Fruit fly (Drosophila melanogaster): ENCODE results near the gene CG13041.

The CG13041 gene

dm6 chr3L:16283821-16284220, 35.5 kb downstream of the CG13041 start, which contains the start of gene CG13048:
CG13048 (minus strand) TSS chr3L:16283921.
- TF ChIP-seq Hnf4 (GFP tag; optimal IDR thresholded peaks at IDR 0.05) (no peak), sage (GFP tag; optimal IDR thresholded peaks at IDR 0.05) (no peak), usp (GFP tag; optimal IDR thresholded peaks at IDR 0.05) (no peak), Hr78 (GFP tag; optimal IDR thresholded peaks at IDR 0.05) (no peak), Dfd (GFP tag; optimal IDR thresholded peaks at IDR 0.05) (no peak), OdsH (GFP tag; optimal IDR thresholded peaks at IDR 0.05) (no peak), rgr (GFP tag; optimal IDR thresholded peaks at IDR 0.05) (no peak), CrebA (GFP tag; optimal IDR thresholded peaks at IDR 0.05; ENCODE audit: borderline replicate concordance) (no peak), Jra (GFP tag; optimal IDR thresholded peaks at IDR 0.05) (no peak)

dm6 chr3L:16281880-16282556, 37.3 kb downstream of the CG13041 start, which contains the start of gene CG13049:
CG13049 (minus strand) TSS chr3L:16281930.
- TF ChIP-seq Dfd (GFP tag; optimal IDR thresholded peaks at IDR 0.05) (peak; percentile 80), OdsH (GFP tag; optimal IDR thresholded peaks at IDR 0.05) (no peak)

- TF ChIP-seq lola (GFP tag; optimal IDR thresholded peaks at IDR 0.05) (no peak), woc (GFP tag; optimal IDR thresholded peaks at IDR 0.05) (no peak), sage (GFP tag; optimal IDR thresholded peaks at IDR 0.05) (no peak), Vsx2 (GFP tag; optimal IDR thresholded peaks at IDR 0.05; ENCODE audit: partially characterized antibody) (peak; percentile 70), Rel (GFP tag; optimal IDR thresholded peaks at IDR 0.05) (no peak), Rel (tag; optimal IDR thresholded peaks at IDR 0.05) (no peak), Sp1 (GFP tag; optimal IDR thresholded peaks at IDR 0.05) (no peak)
Measured at dm6 chr3L:16279987-16280454, 39.3 kb downstream of the CG13041 start, which contains the start of gene CG13064. CG13064 (plus strand) TSS chr3L:16280404.

dm6 chr3L:16279171-16279570, 40.2 kb downstream of the CG13041 start, which contains the start of gene CG13050:
CG13050 (minus strand) TSS chr3L:16279271.
- TF ChIP-seq sage (GFP tag; optimal IDR thresholded peaks at IDR 0.05) (no peak), ey (GFP tag; optimal IDR thresholded peaks at IDR 0.05) (no peak)

dm6 chr3L:16277135-16277534, 42.2 kb downstream of the CG13041 start, which contains the start of gene CG13065:
CG13065 (plus strand) TSS chr3L:16277435.
- TF ChIP-seq Rel (GFP tag; optimal IDR thresholded peaks at IDR 0.05): no peak
- no peak for TF ChIP-seq Rel (tag; optimal IDR thresholded peaks at IDR 0.05)
- no peak for TF ChIP-seq Abd-B (GFP tag; optimal IDR thresholded peaks at IDR 0.05)
- TF ChIP-seq Hnf4 (GFP tag; optimal IDR thresholded peaks at IDR 0.05): no peak
- no peak for TF ChIP-seq Myc (optimal IDR thresholded peaks at IDR 0.05)
- no peak for TF ChIP-seq woc (GFP tag; optimal IDR thresholded peaks at IDR 0.05)
- TF ChIP-seq rgr (GFP tag; optimal IDR thresholded peaks at IDR 0.05): no peak
- TF ChIP-seq Dfd (GFP tag; optimal IDR thresholded peaks at IDR 0.05): no peak
- TF ChIP-seq dmrt93B (GFP tag; optimal IDR thresholded peaks at IDR 0.05): no peak
- TF ChIP-seq brk (GFP tag; optimal IDR thresholded peaks at IDR 0.05): no peak
- no peak for TF ChIP-seq psq (GFP tag; optimal IDR thresholded peaks at IDR 0.05)
- TF ChIP-seq Dif (GFP tag; optimal IDR thresholded peaks at IDR 0.05; ENCODE audit: partially characterized antibody): no peak

- TF ChIP-seq Sp1 (GFP tag; optimal IDR thresholded peaks at IDR 0.05) (no peak), dl (GFP tag; optimal IDR thresholded peaks at IDR 0.05; ENCODE audit: insufficient read depth in 1 of 2, partially characterized antibody in 2 of 2) (no peak), ey (GFP tag; optimal IDR thresholded peaks at IDR 0.05) (no peak), pan (optimal IDR thresholded peaks at IDR 0.05) (no peak), tai (GFP tag; optimal IDR thresholded peaks at IDR 0.05) (no peak), psq (GFP tag; optimal IDR thresholded peaks at IDR 0.05) (no peak), Jra (GFP tag; optimal IDR thresholded peaks at IDR 0.05) (no peak), CrebA (GFP tag; optimal IDR thresholded peaks at IDR 0.05; ENCODE audit: borderline replicate concordance) (no peak), sv (GFP tag; optimal IDR thresholded peaks at IDR 0.05) (no peak), CG9705 (GFP tag; optimal IDR thresholded peaks at IDR 0.05) (no peak), Hr78 (GFP tag; optimal IDR thresholded peaks at IDR 0.05) (no peak)
Measured at dm6 chr3L:16275391-16276017, 43.8 kb downstream of the CG13041 start.

Measured in whole organism, wandering third instar larva.